Fruit fly (Drosophila melanogaster): ENCODE measurements around the gene CG31528.

The CG31528 gene

DNA sequence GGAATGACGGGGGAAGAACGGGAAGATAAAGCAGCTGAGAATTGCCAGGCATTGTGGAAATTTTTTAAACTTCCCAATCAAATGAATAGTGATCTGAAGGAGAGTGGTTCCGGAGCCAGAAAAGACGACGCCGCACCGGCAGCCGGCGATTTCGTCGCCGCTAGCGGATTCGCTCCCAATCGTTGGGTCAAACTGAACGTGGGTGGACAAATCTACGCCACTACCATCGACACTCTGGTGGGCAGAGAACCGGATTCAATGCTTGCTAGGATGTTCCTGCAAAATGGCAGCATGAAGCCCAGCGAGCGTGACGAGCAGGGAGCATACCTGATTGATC is 15.8 kb upstream of the CG31528 start, which contains the start of gene CG14647:
CG14647 (plus strand) TSS at position 14 of the 337 bp plus-strand sequence.
- no peak for TF ChIP-seq ttk (optimal IDR thresholded peaks at IDR 0.05)
- TF ChIP-seq Myc (optimal IDR thresholded peaks at IDR 0.05) = no peak
- TF ChIP-seq Sin3A (optimal IDR thresholded peaks at IDR 0.05) = no peak
- no peak for TF ChIP-seq psq (optimal IDR thresholded peaks at IDR 0.05)
- no peak for TF ChIP-seq h (optimal IDR thresholded peaks at IDR 0.05)
- TF ChIP-seq insv (optimal IDR thresholded peaks at IDR 0.05) = no peak

DNA sequence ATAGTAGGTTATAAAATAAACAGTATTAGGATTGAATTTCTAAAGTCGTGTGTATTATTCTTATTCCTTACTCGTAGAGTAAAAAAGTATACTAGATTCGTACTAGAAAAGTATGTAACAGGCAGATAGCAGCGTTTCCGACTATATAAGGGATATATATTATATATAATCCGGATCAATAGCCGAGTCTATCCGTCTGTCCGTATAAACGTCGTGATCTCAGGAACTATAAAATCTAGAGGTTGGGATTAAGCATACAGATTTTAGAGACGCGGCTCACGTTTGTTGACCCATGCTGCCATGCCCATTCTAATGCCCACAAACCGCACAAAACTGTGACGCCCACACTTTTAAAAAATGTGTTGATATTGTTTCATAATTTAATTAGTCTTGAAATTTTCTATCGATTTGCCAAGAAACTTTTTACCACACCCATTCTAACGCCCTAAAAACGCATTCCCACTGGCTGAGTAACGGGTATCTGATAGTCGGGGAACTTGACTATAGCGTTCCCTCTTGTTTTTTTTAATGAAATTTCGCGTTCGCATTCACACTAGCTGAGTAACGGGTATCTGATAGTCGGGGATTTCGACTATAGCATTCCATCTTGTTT is 14.2 kb upstream of the CG31528 start, which contains the start of gene CG9853:
CG9853 (minus strand) TSS at position 51 of the 613 bp plus-strand sequence.
- TF ChIP-seq insv (optimal IDR thresholded peaks at IDR 0.05) = no peak
- no peak for TF ChIP-seq Myc (optimal IDR thresholded peaks at IDR 0.05)
- no peak for TF ChIP-seq ttk (optimal IDR thresholded peaks at IDR 0.05)
- no peak for TF ChIP-seq h (optimal IDR thresholded peaks at IDR 0.05)
- TF ChIP-seq Sin3A (optimal IDR thresholded peaks at IDR 0.05) = no peak
- no peak for TF ChIP-seq psq (optimal IDR thresholded peaks at IDR 0.05)

DNA sequence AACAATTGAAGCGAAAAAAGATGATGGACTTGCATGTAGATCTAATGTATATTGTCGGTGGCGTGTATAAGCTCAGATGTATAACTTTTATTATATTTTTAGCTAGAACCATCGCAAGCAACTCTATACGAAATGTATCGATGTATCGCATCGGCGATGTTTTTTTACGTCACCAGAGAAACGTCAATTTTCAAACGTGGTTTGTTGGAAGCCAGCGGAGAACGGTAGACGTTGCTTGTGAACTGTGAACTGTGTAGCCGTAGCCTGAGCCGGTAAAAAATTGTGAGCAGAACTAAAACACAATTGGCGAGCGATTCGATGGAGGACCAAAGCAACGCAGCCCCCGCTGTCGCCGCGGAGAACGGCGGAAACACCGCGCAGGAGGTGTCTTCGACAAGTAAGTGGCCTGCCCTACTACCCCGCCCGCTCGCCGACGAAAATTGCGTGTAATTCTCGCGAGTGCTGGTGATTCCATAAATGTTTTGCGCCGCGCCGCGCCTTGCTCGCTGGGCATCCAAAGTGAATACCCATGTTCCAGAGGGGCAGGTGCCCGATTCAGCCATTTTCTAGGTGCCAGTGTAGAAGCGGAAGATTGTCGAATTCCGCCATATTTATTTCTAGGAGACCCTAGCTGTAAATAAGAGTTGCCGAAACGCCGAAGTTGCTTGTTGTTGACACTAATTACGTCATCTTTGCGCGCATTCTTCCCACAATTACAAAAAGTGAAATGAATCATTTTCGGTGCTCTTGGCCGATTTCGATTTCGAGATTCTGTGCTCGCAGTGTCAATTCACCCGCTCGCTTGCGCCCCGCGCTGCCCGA is 13.1 kb upstream of the CG31528 start, which contains the start of gene lost:
lost (plus strand) TSS at position 193 of the 822 bp plus-strand sequence.
- TF ChIP-seq insv (optimal IDR thresholded peaks at IDR 0.05) (no peak), Sin3A (optimal IDR thresholded peaks at IDR 0.05) (no peak), Myc (optimal IDR thresholded peaks at IDR 0.05) (no peak), psq (optimal IDR thresholded peaks at IDR 0.05) (no peak), h (optimal IDR thresholded peaks at IDR 0.05) (no peak), ttk (optimal IDR thresholded peaks at IDR 0.05) (no peak)

DNA sequence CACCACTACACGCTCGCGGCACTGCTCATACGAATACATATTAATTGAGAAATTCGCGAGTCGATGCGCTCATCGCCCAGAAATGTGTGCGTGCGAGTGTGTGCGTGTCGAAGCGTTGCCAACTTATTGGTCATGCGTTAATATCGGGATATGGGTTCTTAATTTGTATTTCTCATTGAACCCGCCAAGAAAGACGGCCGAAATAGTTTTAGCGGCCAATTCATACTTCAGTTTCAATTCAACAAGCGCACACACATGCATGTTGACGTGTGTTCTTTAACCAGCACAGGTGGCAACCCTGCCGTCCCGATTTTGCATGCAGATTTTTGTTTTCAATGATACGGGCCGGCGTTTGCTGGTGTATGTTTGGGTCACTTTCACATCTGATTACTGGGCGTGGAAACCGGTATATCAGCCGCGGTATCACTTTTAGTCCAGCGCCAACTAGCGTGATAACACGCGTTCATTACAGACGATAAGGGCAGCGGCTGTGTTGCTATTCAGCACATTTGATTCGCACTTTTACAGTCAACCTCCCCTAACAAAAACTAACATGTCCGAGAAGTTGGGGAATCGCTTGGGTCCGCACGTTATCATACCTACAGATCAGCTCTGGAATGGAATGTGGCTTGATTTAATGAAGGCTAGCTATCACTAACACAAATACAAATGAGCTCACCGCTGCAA is 12.4 kb upstream of the CG31528 start:
- TF ChIP-seq insv (optimal IDR thresholded peaks at IDR 0.05) (no peak), ttk (optimal IDR thresholded peaks at IDR 0.05) (no peak)

DNA sequence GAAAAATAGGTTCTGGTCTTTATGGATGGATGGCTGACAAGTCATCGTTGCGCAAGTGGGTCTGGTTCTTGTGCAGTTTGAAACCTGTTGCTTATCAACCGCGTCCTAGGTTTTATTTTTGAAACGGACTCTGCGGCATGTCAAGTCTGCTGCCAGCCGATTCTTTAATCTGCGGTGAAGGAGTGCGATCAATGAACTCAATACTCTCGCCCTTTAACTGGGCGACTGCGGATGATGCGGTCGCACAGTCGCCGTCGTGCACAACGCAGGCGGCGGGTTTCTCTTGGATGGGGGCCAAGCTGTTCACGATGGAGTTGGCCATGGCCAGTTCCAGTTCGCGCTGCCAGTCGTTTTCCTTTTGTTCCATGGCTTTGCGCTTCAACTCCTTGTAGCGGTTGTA is 8.9 kb upstream of the CG31528 start:
- TF ChIP-seq ttk (optimal IDR thresholded peaks at IDR 0.05) (no peak), Sin3A (optimal IDR thresholded peaks at IDR 0.05) (no peak), psq (optimal IDR thresholded peaks at IDR 0.05) (no peak), h (optimal IDR thresholded peaks at IDR 0.05) (no peak), Myc (optimal IDR thresholded peaks at IDR 0.05) (no peak), insv (optimal IDR thresholded peaks at IDR 0.05) (no peak)

DNA sequence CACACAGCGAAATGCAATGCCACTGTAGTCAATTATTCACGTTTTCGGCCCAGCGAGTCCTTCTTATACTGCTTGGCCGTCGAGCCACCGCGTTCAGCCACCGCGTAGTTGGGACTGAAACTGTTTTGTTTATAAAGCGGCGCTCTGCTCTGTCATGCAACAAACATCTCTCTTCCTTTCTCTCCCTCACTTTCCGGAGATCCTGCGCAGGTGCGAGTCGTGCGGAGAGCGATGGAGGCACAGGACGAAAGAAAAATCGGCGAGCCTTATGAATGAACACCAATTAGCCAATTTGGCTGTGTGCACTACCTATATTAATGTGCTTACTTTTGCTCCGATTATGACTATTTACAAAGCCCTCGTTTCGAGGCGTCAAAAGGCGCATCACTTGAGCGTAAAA is 3.2 kb downstream of the CG31528 start, which contains the start of gene CG32944:
CG32944 (minus strand) TSS at position 97 of the 400 bp plus-strand sequence.
- TF ChIP-seq insv (optimal IDR thresholded peaks at IDR 0.05) (no peak), h (optimal IDR thresholded peaks at IDR 0.05) (no peak), Sin3A (optimal IDR thresholded peaks at IDR 0.05) (no peak), Myc (optimal IDR thresholded peaks at IDR 0.05) (no peak)

DNA sequence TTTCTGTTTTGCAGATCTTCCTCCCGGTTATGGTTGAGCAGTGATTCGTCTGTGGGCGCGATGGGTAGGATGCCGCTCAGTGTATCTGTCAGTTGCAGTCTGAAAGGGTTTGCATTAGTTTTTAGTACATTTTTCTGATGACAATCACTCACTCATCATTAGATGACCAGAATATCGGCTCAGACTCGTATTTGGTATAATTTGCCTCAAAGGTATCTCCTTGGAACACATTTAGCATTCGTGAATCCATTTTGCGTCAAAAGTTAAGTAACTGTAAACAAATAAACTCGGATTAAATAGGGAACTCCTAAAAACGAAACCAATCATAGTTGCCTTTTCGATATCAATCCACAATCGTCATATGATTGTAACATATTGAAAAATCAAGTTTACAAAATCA is 10.5 kb downstream of the CG31528 start, which contains the start of gene CG31525:
CG31525 (plus strand) TSS at position 301 of the 400 bp plus-strand sequence.
- no peak for TF ChIP-seq h (optimal IDR thresholded peaks at IDR 0.05)
- no peak for TF ChIP-seq insv (optimal IDR thresholded peaks at IDR 0.05)
- no peak for TF ChIP-seq Myc (optimal IDR thresholded peaks at IDR 0.05)
- TF ChIP-seq ttk (optimal IDR thresholded peaks at IDR 0.05) = no peak
- TF ChIP-seq Sin3A (optimal IDR thresholded peaks at IDR 0.05) = no peak
- TF ChIP-seq psq (optimal IDR thresholded peaks at IDR 0.05) = no peak

DNA sequence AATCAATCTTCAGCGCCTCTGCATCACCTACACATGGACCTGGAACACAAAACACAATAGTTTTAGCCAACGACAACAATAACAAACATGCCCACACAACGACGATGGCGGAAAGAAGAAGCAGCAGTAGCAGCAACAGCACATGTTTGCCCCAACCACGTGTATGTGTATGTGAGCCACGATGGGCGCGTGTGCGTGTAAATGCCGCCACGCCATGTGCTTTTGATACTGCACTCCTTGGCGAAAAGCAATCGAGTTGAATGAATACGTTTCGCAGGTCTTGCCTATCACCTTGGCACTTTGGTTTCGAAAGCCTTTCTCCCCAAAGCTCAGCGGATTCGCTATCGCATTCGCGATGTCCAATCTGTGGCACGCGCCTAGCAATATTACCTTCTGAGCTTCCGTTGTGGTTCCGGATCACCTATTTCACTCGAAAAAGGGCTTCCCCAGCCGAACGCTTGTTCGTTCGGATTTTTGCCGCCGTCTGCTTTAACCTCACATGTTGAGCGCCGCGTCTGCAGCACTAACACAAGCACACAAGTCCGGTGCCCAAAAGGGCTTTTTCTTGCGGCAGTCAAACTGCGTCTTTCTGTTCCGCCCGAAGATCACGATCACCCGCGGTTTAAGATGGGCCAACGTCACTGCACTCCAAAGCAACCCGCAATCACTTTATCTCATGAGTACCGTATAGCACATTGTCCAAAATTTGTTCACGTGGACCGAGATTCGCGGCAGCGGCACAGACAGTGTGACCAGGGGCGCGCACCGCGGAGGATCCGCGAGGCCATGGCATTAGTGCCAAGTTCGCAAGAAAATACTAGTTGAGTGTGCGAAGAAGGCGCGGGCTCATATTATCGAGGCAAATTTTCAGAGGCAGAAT is 12.6 kb downstream of the CG31528 start, which contains the start of gene srl:
srl (minus strand) TSS at position 751 of the 880 bp plus-strand sequence.
- no peak for TF ChIP-seq Sin3A (optimal IDR thresholded peaks at IDR 0.05)
- TF ChIP-seq h (optimal IDR thresholded peaks at IDR 0.05) = no peak
- TF ChIP-seq insv (optimal IDR thresholded peaks at IDR 0.05) = no peak
- no peak for TF ChIP-seq ttk (optimal IDR thresholded peaks at IDR 0.05)
- no peak for TF ChIP-seq psq (optimal IDR thresholded peaks at IDR 0.05)
- TF ChIP-seq Myc (optimal IDR thresholded peaks at IDR 0.05) = no peak

DNA sequence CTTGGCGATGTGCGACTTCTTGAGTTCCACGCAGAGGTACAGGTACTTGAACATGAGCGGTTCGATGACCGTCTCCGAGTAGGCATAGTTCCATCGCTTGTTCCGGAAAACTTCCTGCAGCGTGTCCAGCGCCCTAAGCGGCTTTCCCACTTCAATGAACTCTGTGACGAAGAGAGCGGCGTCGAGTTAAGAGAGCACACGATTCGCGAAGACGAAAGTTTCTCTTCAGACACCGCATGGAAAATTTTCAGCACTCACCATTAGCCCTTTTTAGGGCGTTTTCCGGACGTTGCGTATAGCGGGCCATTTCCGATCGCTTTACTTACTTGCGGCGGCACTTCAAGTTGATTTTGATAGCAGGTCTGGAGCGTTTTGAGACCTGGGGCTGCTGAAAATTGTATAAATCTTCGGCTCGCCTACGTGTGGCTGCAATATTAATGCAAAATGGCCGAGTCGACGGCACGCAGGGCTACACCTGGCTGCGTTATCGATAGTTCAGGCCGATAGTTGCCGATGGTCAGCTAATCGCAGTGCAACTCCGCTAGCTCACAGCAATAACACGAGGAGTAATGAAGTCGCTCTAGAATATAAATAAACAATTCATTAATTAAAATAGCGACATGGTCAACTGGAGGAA is 17.3 kb downstream of the CG31528 start, which contains the start of the genes eIF3a and CG1074:
eIF3a (minus strand) TSS at position 455 of the 637 bp plus-strand sequence.
CG1074 (plus strand) TSS at position 525 of the 637 bp plus-strand sequence.
- TF ChIP-seq insv (optimal IDR thresholded peaks at IDR 0.05) (no peak), Sin3A (optimal IDR thresholded peaks at IDR 0.05) (no peak), psq (optimal IDR thresholded peaks at IDR 0.05) (no peak), Myc (optimal IDR thresholded peaks at IDR 0.05) (no peak), ttk (optimal IDR thresholded peaks at IDR 0.05) (no peak), h (optimal IDR thresholded peaks at IDR 0.05) (no peak)

DNA sequence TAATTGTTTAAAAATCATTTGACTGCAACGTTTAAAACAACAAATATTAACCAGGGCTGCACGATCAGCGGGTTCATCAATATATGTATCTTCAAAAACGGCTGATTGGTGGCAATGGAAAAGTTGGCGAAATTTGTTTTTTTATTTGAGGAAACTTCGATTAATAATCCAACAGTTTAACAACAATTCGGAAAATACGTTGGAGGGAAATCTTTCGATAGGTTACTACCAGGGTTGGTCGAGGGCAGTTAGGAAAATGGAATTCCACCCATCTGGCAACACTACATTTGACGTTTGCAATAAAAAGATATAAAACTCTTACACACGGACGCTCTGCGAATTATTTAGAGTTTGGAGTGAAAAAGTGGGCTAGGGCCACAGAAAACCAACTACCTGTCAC is 20.9 kb downstream of the CG31528 start, which contains the start of the genes Lipt2 and CG14650:
Lipt2 (minus strand) TSS at position 217 of the 400 bp plus-strand sequence.
CG14650 (plus strand) TSS at position 275 of the 400 bp plus-strand sequence.
- no peak for TF ChIP-seq Sin3A (optimal IDR thresholded peaks at IDR 0.05)
- no peak for TF ChIP-seq ttk (optimal IDR thresholded peaks at IDR 0.05)

All from Kc167 (cell line).